Fruit fly (Drosophila melanogaster) whole organism, pupa: ENCODE results near the gene CG12438.

Source experiments
- CG12605 ChIP-seq: fragments of 200-800 bp; sonication (Bioruptor generic); IDR thresholded peaks from 2 replicates; pipeline ENCODE4 v1.3.6; 2022; ENCODE audit warnings: missing biosample characterization, missing genetic modification characterization
- CG14655 ChIP-seq: fragments of 200-800 bp; sonication (Bioruptor generic); optimal IDR thresholded peaks from 3 replicates; lab custom pipeline; 2017; ENCODE audit warnings: mild to moderate bottlenecking, missing biosample characterization, missing genetic modification reagents, missing genetic modification characterization
- CG34367 ChIP-seq: fragments of 200-800 bp; sonication (Bioruptor generic); optimal IDR thresholded peaks from 2 replicates; lab custom pipeline; 2018; ENCODE audit warnings: missing biosample characterization, mild to moderate bottlenecking, missing genetic modification characterization
- CG4496 ChIP-seq: fragments of 200-800 bp; sonication (Bioruptor generic); IDR thresholded peaks from 3 replicates; pipeline ENCODE4 v1.3.6; 2022; ENCODE audit warnings: missing biosample characterization, missing genetic modification characterization
- CG9948 ChIP-seq: fragments of 200-800 bp; sonication (Bioruptor generic); optimal IDR thresholded peaks from 2 replicates; lab custom pipeline; 2018; ENCODE audit warnings: missing biosample characterization, mild to moderate bottlenecking, missing genetic modification characterization, moderate library complexity
- D1 ChIP-seq: fragments of 200-800 bp; sonication (Bioruptor generic); optimal IDR thresholded peaks from 2 replicates; lab custom pipeline; 2018; ENCODE audit warnings: missing biosample characterization, mild to moderate bottlenecking, missing genetic modification characterization, moderate library complexity
- EcR ChIP-seq: fragments of 200-800 bp; sonication (Bioruptor generic); optimal IDR thresholded peaks from 3 replicates; lab custom pipeline; 2019; ENCODE audit warnings: missing biosample characterization, missing genetic modification characterization, mild to moderate bottlenecking, moderate library complexity, missing genetic modification reagents
- Pif1A ChIP-seq: fragments of 200-800 bp; sonication (Bioruptor generic); optimal IDR thresholded peaks from 3 replicates; lab custom pipeline; 2016; ENCODE audit warnings: missing biosample characterization, missing genetic modification characterization
- Pif1B ChIP-seq: fragments of 200-800 bp; sonication (Bioruptor generic); optimal IDR thresholded peaks from 3 replicates; lab custom pipeline; 2016; ENCODE audit warnings: missing biosample characterization, missing genetic modification characterization
- Snoo ChIP-seq: fragments of 200-800 bp; sonication (Bioruptor generic); optimal IDR thresholded peaks from 3 replicates; lab custom pipeline; 2017; ENCODE audit warnings: missing biosample characterization, mild to moderate bottlenecking, missing genetic modification characterization, inconsistent platforms
- fd96Ca ChIP-seq: fragments of 200-800 bp; sonication (Bioruptor generic); IDR thresholded peaks from 3 replicates; pipeline ENCODE4 v1.3.6; 2022; ENCODE audit warnings: missing biosample characterization, missing genetic modification characterization
- gl ChIP-seq: fragments of 200-800 bp; sonication (Bioruptor generic); optimal IDR thresholded peaks from 2 replicates; lab custom pipeline; 2018; ENCODE audit warnings: missing biosample characterization, mild to moderate bottlenecking, missing genetic modification characterization

dm6 chr2L:8762833-8763232, 10.7 kb downstream of the CG12438 start:
- TF ChIP-seq Pif1B (GFP tag; lab: Kevin White, UChicago) = no peak
- no peak for TF ChIP-seq Snoo (tag; lab: Kevin White, UChicago)
- TF ChIP-seq CG9948 (tag; lab: Kevin White, UChicago) = no peak
- no peak for TF ChIP-seq Pif1A
- no peak for TF ChIP-seq EcR (GFP tag; lab: Kevin White, UChicago)
- no peak for TF ChIP-seq gl
- no peak for TF ChIP-seq CG12605 (GFP tag; lab: Robert Waterston, UW)
- no peak for TF ChIP-seq CG4496
- TF ChIP-seq CG14655 (GFP tag; lab: Kevin White, UChicago) = peak; percentile 41
- no peak for TF ChIP-seq fd96Ca
- TF ChIP-seq D1 (tag; lab: Kevin White, UChicago) = no peak
- TF ChIP-seq CG34367 (tag; lab: Kevin White, UChicago) = no peak
